Worm (Caenorhabditis elegans) whole organism, L1 larva: ENCODE measurements around the gene cest-31.

ENCODE experiments used
- C34B4.2 ChIP-seq: sonication (generic microtip); optimal IDR thresholded peaks from 2 replicates; lab custom pipeline; 2017; ENCODE audit warnings: mild to moderate bottlenecking, missing genetic modification characterization, missing compliant biosample characterization
- egl-27 ChIP-seq, 2 experiments: fragments of 150-350 bp in 1 of 2; sonication (generic microtip); optimal IDR thresholded peaks; 3 replicates each; lab custom pipeline; 2017 to 2018; ENCODE audit warnings: missing biosample characterization in 2 of 2, missing genetic modification characterization in 2 of 2, missing genetic modification reagents in 2 of 2
- elt-2 ChIP-seq: sonication (generic microtip); optimal IDR thresholded peaks from 2 replicates; lab custom pipeline; 2016; ENCODE audit warnings: missing genetic modification characterization, mild to moderate bottlenecking, inconsistent platforms, missing compliant biosample characterization, missing genetic modification reagents
- lin-15B ChIP-seq: fragments of 150-350 bp; sonication (generic microtip); optimal IDR thresholded peaks from 3 replicates; lab custom pipeline; 2014; ENCODE audit warnings: missing biosample characterization, missing genetic modification characterization
- lin-39 ChIP-seq: fragments of 150-350 bp; optimal IDR thresholded peaks from 2 replicates; lab custom pipeline; 2014; ENCODE audit warnings: missing biosample characterization, missing genetic modification reagents, missing genetic modification characterization
- mep-1 ChIP-seq: fragments of 150-350 bp; optimal IDR thresholded peaks from 2 replicates; lab custom pipeline; 2014; ENCODE audit warnings: missing biosample characterization, missing genetic modification characterization
- nhr-11 ChIP-seq: fragments of 150-350 bp; optimal IDR thresholded peaks from 2 replicates; lab custom pipeline; 2014; ENCODE audit warnings: missing biosample characterization, missing genetic modification characterization
- nhr-12 ChIP-seq: sonication (generic microtip); optimal IDR thresholded peaks from 2 replicates; lab custom pipeline; 2017; ENCODE audit warnings: missing biosample characterization, missing genetic modification characterization
- nhr-237 ChIP-seq: fragments of 150-350 bp; optimal IDR thresholded peaks from 2 replicates; lab custom pipeline; 2014; ENCODE audit warnings: missing biosample characterization, missing genetic modification characterization
- pqm-1 ChIP-seq: sonication (generic microtip); optimal IDR thresholded peaks from 3 replicates; lab custom pipeline; 2017; ENCODE audit warnings: missing biosample characterization, missing genetic modification characterization
- snpc-4 ChIP-seq: fragments of 150-350 bp; optimal IDR thresholded peaks from 2 replicates; lab custom pipeline; 2014; ENCODE audit warnings: missing biosample characterization, missing genetic modification characterization
- zag-1 ChIP-seq: fragments of 150-350 bp; optimal IDR thresholded peaks from 2 replicates; lab custom pipeline; 2014; ENCODE audit warnings: missing biosample characterization, missing genetic modification characterization

DNA sequence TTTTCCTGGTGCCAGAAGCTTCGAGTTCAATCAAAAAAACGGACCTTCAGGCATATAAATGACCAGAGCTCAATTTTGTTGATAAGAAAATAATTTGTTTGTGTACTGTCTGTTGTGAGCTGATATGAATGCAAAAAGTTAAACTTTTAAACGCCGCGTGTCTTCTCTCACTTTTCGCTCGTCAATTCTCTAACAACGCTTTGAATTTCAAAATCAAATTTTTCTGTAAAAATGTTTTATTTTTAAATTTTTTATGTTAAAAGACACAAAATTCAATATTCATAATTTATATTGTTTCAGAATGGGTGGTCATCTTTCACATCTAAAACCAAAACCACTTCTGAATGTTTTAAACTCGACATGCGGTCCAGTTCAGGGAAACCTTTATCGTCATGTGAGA is at the start of gene cest-31:
- TF ChIP-seq nhr-12 (tag; lab: Kevin White, UChicago), result no peak
- TF ChIP-seq pqm-1 (tag; lab: Kevin White, UChicago), result no peak
- TF ChIP-seq elt-2 (tag; lab: Kevin White, UChicago), result no peak
- no peak for TF ChIP-seq lin-39 (tag; lab: Kevin White, UChicago)
- TF ChIP-seq C34B4.2, result no peak
- TF ChIP-seq lin-15B (tag; lab: Kevin White, UChicago), result no peak
- TF ChIP-seq nhr-11 (tag; lab: Kevin White, UChicago), result no peak
- TF ChIP-seq nhr-237 (tag; lab: Kevin White, UChicago), result no peak
- TF ChIP-seq snpc-4, result no peak
- no peak for TF ChIP-seq zag-1
- TF ChIP-seq egl-27 (tag; optimal IDR thresholded peaks at IDR 0.05; lab: Kevin White, UChicago), result no peak
- no peak for TF ChIP-seq mep-1 (tag; lab: Kevin White, UChicago)
